Worm (Caenorhabditis elegans): ENCODE data around the gene F41G4.8.
A peak's percentile ranks its signal among the peaks of the same experiment; 100 is the strongest.
"Not testable (repeated sequence)": the region's sequence is repeated elsewhere in the genome, so short reads cannot be mapped to it uniquely, and the experiment has no call there.

F41G4.8 gene

DNA sequence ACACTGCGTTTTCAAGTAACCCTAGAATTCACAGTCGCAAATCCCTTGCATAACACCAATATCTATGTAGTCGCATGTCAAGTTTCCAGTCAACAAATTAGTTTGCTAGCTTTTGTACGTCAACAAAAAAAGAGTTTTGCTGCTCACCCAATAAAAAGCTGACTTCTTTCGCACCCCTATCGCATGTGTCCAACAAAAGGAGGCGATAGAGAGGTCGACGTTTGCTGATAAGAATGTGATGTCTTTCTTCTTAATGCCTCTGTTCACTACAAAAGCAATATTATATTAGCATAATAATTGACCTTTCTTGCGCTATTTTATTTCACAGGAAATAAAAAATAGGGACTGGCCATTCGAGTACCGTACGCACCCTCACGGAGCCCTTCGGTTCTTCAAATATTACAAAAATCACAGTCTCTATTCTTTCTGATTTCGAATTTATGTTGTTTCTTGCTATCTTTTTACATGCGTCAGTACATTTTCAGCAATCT is 15.2 kb upstream of the F41G4.8 start, which contains the start of gene T20F7.3:
T20F7.3 (plus strand) TSS at position 441 of the 491 bp plus-strand sequence.
- TF ChIP-seq skn-1 (tag; optimal IDR thresholded peaks at IDR 0.05): no peak
- TF ChIP-seq elt-2 (tag; optimal IDR thresholded peaks at IDR 0.05): peak; percentile 33

DNA sequence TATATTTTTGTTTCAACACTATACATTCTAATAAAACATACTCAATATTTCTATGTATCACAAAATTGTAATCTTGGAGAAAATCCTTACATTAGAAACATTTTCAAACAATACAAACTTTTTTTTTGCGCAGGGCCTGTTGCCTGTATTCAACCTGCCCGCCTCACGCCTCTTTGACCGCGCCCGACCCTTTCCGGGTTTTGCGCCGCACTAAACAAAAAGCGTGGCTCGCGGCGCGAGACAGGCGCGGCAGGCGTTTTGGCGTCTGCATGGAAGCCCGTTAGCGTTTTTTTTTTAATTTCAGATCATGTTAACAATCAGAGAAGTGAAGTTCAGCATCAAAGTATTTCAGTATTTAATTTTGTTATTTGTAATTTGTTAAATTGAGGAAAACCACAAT is 1.9 kb downstream of the F41G4.8 start:
- TF ChIP-seq lin-14 (GFP tag; optimal IDR thresholded peaks at IDR 0.05) (no peak), skn-1 (tag; optimal IDR thresholded peaks at IDR 0.05) (no peak), vab-15 (tag; optimal IDR thresholded peaks at IDR 0.05) (no peak), zip-4 (GFP tag; optimal IDR thresholded peaks at IDR 0.05) (no peak), unc-62 (GFP tag; optimal IDR thresholded peaks at IDR 0.05) (no peak), ceh-63 (GFP tag; optimal IDR thresholded peaks at IDR 0.05) (no peak), Y116A8C.19 (tag; optimal IDR thresholded peaks at IDR 0.05; ENCODE audit: borderline replicate concordance) (no peak), irx-1 (tag; optimal IDR thresholded peaks at IDR 0.05) (no peak), snu-23 (GFP tag; optimal IDR thresholded peaks at IDR 0.05) (no peak), hlh-17 (GFP tag; optimal IDR thresholded peaks at IDR 0.05; ENCODE audit: borderline replicate concordance) (no peak), pqm-1 (tag; optimal IDR thresholded peaks at IDR 0.05) (no peak), mep-1 (tag; optimal IDR thresholded peaks at IDR 0.05) (no peak), nhr-11 (tag; optimal IDR thresholded peaks at IDR 0.05) (no peak), nhr-28 (tag; optimal IDR thresholded peaks at IDR 0.05) (no peak), jun-1 (tag; optimal IDR thresholded peaks at IDR 0.05) (no peak), lin-13 (GFP tag; optimal IDR thresholded peaks at IDR 0.05) (no peak)

DNA sequence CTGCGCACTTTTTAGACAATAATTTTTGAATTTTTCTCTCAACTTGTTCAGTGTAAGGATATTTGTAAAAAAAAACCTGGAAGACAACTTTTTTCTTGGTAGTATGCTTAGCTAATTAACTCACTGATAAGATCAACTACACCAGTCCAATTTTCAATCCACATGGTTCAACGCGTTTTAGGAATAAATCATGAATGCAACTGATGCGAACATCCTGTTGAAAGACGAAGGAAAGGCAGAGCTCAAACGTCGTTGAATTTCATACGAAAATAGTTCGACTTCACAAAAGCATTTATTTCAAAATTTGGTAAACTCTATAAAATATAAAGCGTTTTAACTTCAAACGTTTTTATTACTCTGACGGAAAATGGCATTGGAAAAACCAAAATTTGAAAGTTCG is 4.1 kb downstream of the F41G4.8 start, which contains the start of gene dyla-1:
dyla-1 (plus strand) TSS at position 301 of the 400 bp plus-strand sequence.
- TF ChIP-seq ceh-90 (tag; optimal IDR thresholded peaks at IDR 0.05) (no peak), nhr-47 (tag; optimal IDR thresholded peaks at IDR 0.05) (no peak), pag-3 (tag; optimal IDR thresholded peaks at IDR 0.05; ENCODE audit: borderline replicate concordance, insufficient read depth) (no peak), swsn-7 (tag; optimal IDR thresholded peaks at IDR 0.05) (no peak), dpl-1 (GFP tag; optimal IDR thresholded peaks at IDR 0.05) (no peak)

DNA sequence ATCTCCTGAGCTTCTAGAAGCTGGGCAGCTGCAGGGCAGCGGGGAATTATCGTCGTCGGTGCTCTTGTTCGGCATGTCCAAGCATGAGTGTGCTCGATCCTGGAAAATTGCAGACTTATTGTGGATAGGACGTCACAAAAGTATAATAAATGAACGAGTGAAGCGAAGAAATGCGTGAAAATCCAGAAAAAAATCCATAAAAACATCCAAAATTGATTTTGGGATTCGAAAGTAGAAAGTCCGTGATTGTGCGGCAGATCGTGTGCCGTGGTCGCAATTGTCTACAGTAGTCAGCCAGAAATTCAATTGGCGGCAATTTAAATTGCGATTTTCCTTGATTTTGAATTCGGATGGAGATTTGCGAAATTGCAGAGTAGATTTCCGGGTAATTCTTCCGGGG is 8.5 kb downstream of the F41G4.8 start, which contains the start of gene F41G4.7:
F41G4.7 (minus strand) TSS at position 101 of the 400 bp plus-strand sequence.
- TF ChIP-seq lin-15B (tag; optimal IDR thresholded peaks at IDR 0.05) (no peak), nhr-47 (tag; optimal IDR thresholded peaks at IDR 0.05) (no peak), hlh-4 (tag; optimal IDR thresholded peaks at IDR 0.05) (no peak), sox-4 (tag; optimal IDR thresholded peaks at IDR 0.05) (no peak), nhr-19 (GFP tag; conservative IDR thresholded peaks at IDR 0.05) (no peak), lsy-2 (tag; optimal IDR thresholded peaks at IDR 0.05) (no peak), ztf-11 (tag; optimal IDR thresholded peaks at IDR 0.05) (no peak), C34B4.2 (tag; optimal IDR thresholded peaks at IDR 0.05) (no peak), xbp-1 (tag; optimal IDR thresholded peaks at IDR 0.05) (no peak), snpc-4 (tag; optimal IDR thresholded peaks at IDR 0.05) (no peak), fkh-10 (GFP tag; optimal IDR thresholded peaks at IDR 0.05) (no peak), lin-35 (GFP tag; optimal IDR thresholded peaks at IDR 0.05) (no peak), skn-1 (tag; optimal IDR thresholded peaks at IDR 0.05) (no peak), vab-15 (tag; optimal IDR thresholded peaks at IDR 0.05) (no peak), hlh-17 (GFP tag; optimal IDR thresholded peaks at IDR 0.05; ENCODE audit: borderline replicate concordance) (no peak), nhr-76 (tag; optimal IDR thresholded peaks at IDR 0.05) (no peak)

DNA sequence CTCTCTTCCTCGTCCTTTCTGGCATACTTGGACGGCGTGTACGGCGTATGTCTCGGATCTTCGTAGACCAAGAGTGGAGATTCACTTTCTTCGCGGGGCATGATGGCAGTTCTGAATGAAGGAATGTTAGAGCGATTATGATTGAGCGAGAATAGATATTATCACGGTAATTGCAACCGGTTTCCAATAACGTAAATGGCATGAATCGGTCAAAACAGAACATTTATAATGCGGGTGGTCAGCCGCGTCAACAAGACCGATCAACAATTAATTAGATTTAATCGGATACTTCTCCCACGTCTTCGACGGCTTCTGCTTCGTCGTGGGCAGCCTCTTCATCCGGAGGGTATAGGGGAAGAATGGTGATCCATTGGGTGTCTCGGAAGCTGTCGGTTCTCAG is 10.1 kb downstream of the F41G4.8 start, which contains the start of gene F41G4.13:
F41G4.13 (minus strand) TSS at position 101 of the 400 bp plus-strand sequence.
- not testable (repeated sequence) for TF ChIP-seq lsy-2, nhr-84, nhr-76 (tag; optimal IDR thresholded peaks at IDR 0.05)
